Fruit fly (Drosophila melanogaster) whole organism, prepupa: Measurements from ENCODE around the gene Orc5.

ENCODE experiments used
- CG11294 ChIP-seq: fragments of 200-800 bp; sonication (Bioruptor generic); IDR thresholded peaks from 2 replicates; pipeline ENCODE4 v1.3.6; 2022; ENCODE audit warnings: missing biosample characterization, missing genetic modification characterization
- CG11762 ChIP-seq: fragments of 200-800 bp; sonication (Bioruptor generic); optimal IDR thresholded peaks from 3 replicates; lab custom pipeline; 2016; ENCODE audit warnings: missing biosample characterization, missing genetic modification characterization; ENCODE audit not compliant: insufficient read depth
- CG1621 ChIP-seq: fragments of 200-800 bp; sonication (Bioruptor generic); optimal IDR thresholded peaks from 3 replicates; lab custom pipeline; 2018; ENCODE audit warnings: missing biosample characterization, mild to moderate bottlenecking, missing genetic modification characterization
- CG32006 ChIP-seq: fragments of 200-800 bp; sonication (Bioruptor generic); optimal IDR thresholded peaks from 3 replicates; lab custom pipeline; 2017; ENCODE audit warnings: missing biosample characterization, mild to moderate bottlenecking, missing genetic modification characterization
- CG3919 ChIP-seq: fragments of 200-800 bp; sonication (Bioruptor generic); optimal IDR thresholded peaks from 3 replicates; lab custom pipeline; 2016; ENCODE audit warnings: missing biosample characterization, missing genetic modification characterization
- CG4318 ChIP-seq: fragments of 200-800 bp; sonication (Bioruptor generic); optimal IDR thresholded peaks from 3 replicates; lab custom pipeline; 2017; ENCODE audit warnings: missing biosample characterization, mild to moderate bottlenecking, missing genetic modification characterization
- CG6276 ChIP-seq: fragments of 200-800 bp; sonication (Bioruptor generic); optimal IDR thresholded peaks from 2 replicates; lab custom pipeline; 2017; ENCODE audit warnings: missing biosample characterization, mild to moderate bottlenecking, missing genetic modification characterization
- CG6808 ChIP-seq: fragments of 200-800 bp; sonication (Bioruptor generic); optimal IDR thresholded peaks from 3 replicates; lab custom pipeline; 2017; ENCODE audit warnings: missing biosample characterization, missing genetic modification characterization, mild to moderate bottlenecking, moderate library complexity, missing genetic modification reagents
- CG7368 ChIP-seq: fragments of 200-800 bp; sonication (Bioruptor generic); optimal IDR thresholded peaks from 3 replicates; lab custom pipeline; 2016; ENCODE audit warnings: missing biosample characterization, missing genetic modification characterization
- CG8119 ChIP-seq: fragments of 200-800 bp; sonication (Bioruptor generic); IDR thresholded peaks from 3 replicates; pipeline ENCODE4 v1.3.6; 2022; ENCODE audit warnings: missing biosample characterization, missing genetic modification characterization
- CG8319 ChIP-seq: fragments of 200-800 bp; sonication (Bioruptor generic); optimal IDR thresholded peaks from 3 replicates; lab custom pipeline; 2016; ENCODE audit warnings: missing biosample characterization, missing genetic modification characterization
- CG9139 ChIP-seq: fragments of 200-800 bp; sonication (Bioruptor generic); optimal IDR thresholded peaks from 3 replicates; lab custom pipeline; 2017; ENCODE audit warnings: missing biosample characterization, mild to moderate bottlenecking, missing genetic modification characterization
- Eip75B ChIP-seq: fragments of 200-800 bp; sonication (Bioruptor generic); optimal IDR thresholded peaks from 3 replicates; lab custom pipeline; 2016; ENCODE audit warnings: missing biosample characterization, missing genetic modification characterization
- Eip93F ChIP-seq: fragments of 200-800 bp; sonication (Bioruptor generic); optimal IDR thresholded peaks from 2 replicates; lab custom pipeline; 2016; ENCODE audit warnings: missing biosample characterization, mild to moderate bottlenecking, missing genetic modification characterization
- Ets21C ChIP-seq: fragments of 200-800 bp; sonication (Bioruptor generic); optimal IDR thresholded peaks from 3 replicates; lab custom pipeline; 2016; ENCODE audit warnings: missing biosample characterization, missing genetic modification characterization
- Ets96B ChIP-seq: fragments of 200-800 bp; optimal IDR thresholded peaks from 2 replicates; lab custom pipeline; 2019; ENCODE audit warnings: missing biosample characterization, mild to moderate bottlenecking, missing genetic modification characterization, moderate library complexity
- Hr38 ChIP-seq: sonication (Bioruptor generic); optimal IDR thresholded peaks from 2 replicates; lab custom pipeline; 2016; ENCODE audit warnings: missing biosample characterization, missing genetic modification characterization
- Lpt ChIP-seq: fragments of 200-800 bp; sonication (Bioruptor generic); optimal IDR thresholded peaks from 3 replicates; lab custom pipeline; 2016; ENCODE audit warnings: missing biosample characterization, missing genetic modification characterization
- Met ChIP-seq: fragments of 200-800 bp; sonication (Bioruptor generic); optimal IDR thresholded peaks from 3 replicates; lab custom pipeline; 2016; ENCODE audit warnings: missing biosample characterization, missing genetic modification characterization
- OdsH ChIP-seq: fragments of 200-800 bp; sonication (Bioruptor generic); optimal IDR thresholded peaks from 3 replicates; lab custom pipeline; 2016; ENCODE audit warnings: missing biosample characterization, missing genetic modification characterization
- Sox14 ChIP-seq: fragments of 200-800 bp; sonication (Bioruptor generic); optimal IDR thresholded peaks from 3 replicates; lab custom pipeline; 2016; ENCODE audit warnings: missing biosample characterization, missing genetic modification characterization
- Sox15 ChIP-seq: fragments of 200-800 bp; sonication (Bioruptor generic); optimal IDR thresholded peaks from 3 replicates; lab custom pipeline; 2016; ENCODE audit warnings: missing biosample characterization, missing genetic modification characterization
- cyc ChIP-seq: fragments of 200-800 bp; sonication (Bioruptor generic); optimal IDR thresholded peaks from 3 replicates; lab custom pipeline; 2016; ENCODE audit warnings: missing biosample characterization, missing genetic modification characterization
- esn ChIP-seq: fragments of 200-800 bp; sonication (Bioruptor generic); optimal IDR thresholded peaks from 2 replicates; lab custom pipeline; 2016; ENCODE audit warnings: missing biosample characterization, mild to moderate bottlenecking, missing genetic modification characterization, moderate library complexity
- fd59A ChIP-seq: fragments of 200-800 bp; sonication (Bioruptor generic); optimal IDR thresholded peaks from 2 replicates; lab custom pipeline; 2017; ENCODE audit warnings: missing biosample characterization, mild to moderate bottlenecking, missing genetic modification characterization, missing genetic modification reagents
- fd85E ChIP-seq: fragments of 200-800 bp; sonication (Bioruptor generic); optimal IDR thresholded peaks from 3 replicates; lab custom pipeline; 2016; ENCODE audit warnings: missing biosample characterization, missing genetic modification characterization
- lz ChIP-seq: fragments of 200-800 bp; sonication (Bioruptor generic); optimal IDR thresholded peaks from 3 replicates; lab custom pipeline; 2016; ENCODE audit warnings: missing biosample characterization, missing genetic modification characterization
- net ChIP-seq: fragments of 200-800 bp; sonication (Bioruptor generic); optimal IDR thresholded peaks from 3 replicates; lab custom pipeline; 2016; ENCODE audit warnings: missing biosample characterization, missing genetic modification characterization
- spab ChIP-seq: fragments of 200-800 bp; sonication (Bioruptor generic); optimal IDR thresholded peaks from 2 replicates; lab custom pipeline; 2017; ENCODE audit warnings: missing biosample characterization, mild to moderate bottlenecking, missing genetic modification characterization, missing genetic modification reagents
- topi ChIP-seq: fragments of 200-800 bp; sonication (Bioruptor generic); optimal IDR thresholded peaks from 3 replicates; lab custom pipeline; 2016; ENCODE audit warnings: missing biosample characterization, missing genetic modification characterization
- vri ChIP-seq: fragments of 200-800 bp; sonication (Bioruptor generic); optimal IDR thresholded peaks from 3 replicates; lab custom pipeline; 2016; ENCODE audit warnings: missing biosample characterization, mild to moderate bottlenecking, missing genetic modification characterization

Gene Orc5

DNA sequence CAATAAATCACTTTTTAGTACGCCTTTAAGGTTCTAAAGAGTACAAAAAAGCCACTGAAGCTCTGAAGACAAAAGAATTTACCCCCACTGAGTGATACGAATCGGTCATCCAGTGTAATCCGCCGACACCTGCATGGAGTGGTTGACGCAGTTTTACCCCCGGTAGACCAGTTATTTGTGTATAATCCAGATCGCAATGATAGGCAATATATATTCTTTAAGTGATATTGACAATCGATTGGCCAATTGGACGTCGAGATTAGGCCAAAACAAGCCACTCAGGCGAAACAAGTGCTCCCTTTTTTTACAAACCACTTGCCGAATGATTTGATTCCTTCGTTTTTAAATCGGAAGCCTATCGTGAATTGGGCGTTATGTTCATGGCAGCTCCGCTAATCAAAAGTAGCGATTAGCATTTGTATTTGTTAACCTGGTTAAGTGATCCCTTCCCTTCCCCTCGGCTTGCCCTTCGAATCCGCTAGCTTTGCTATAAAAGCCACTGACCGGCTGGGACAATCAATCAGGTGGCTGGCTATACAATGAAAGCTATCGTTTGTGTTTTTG lies 16.7 kb downstream of the Orc5 start, which contains the start of gene CG7916:
Gene CG7916, plus strand, starts transcription at position 514 of the 564 bp plus-strand sequence.
- TF ChIP-seq vri (peak; percentile 33), Hr38 (GFP tag; lab: Kevin White, UChicago) (no peak)
- TF ChIP-seq, all 60 proteins: peak for 1

DNA sequence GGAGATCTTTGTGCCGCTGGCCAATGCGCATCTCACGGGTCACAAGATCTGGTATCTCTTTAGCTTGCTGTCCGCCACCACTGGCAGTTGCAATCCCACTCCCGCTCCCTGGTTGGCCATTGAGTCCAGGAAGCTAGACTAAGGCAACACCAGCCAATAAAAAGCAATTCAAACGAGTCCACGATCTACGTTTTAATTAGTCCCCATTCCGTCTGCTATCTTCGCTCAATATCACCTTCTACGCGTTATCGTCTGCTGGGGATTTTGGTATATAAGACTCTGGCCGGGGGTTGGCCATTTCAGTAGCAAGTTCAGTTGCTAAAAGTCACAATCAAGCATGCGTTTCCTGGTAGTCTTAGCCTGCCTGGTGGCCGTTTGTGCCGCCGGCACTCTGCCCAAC lies 18.0 kb downstream of the Orc5 start, which contains the start of gene CG7953:
Gene CG7953, plus strand, starts transcription at position 301 of the 400 bp plus-strand sequence.
- TF ChIP-seq CG11762 (GFP tag; lab: Kevin White, UChicago): no peak
- TF ChIP-seq CG9139 (GFP tag; lab: Kevin White, UChicago): no peak
- TF ChIP-seq CG6276 (GFP tag; lab: Kevin White, UChicago): no peak
- TF ChIP-seq OdsH (GFP tag; lab: Kevin White, UChicago): no peak
- no peak for TF ChIP-seq Sox15 (GFP tag; lab: Kevin White, UChicago)
- TF ChIP-seq spab (GFP tag; lab: Kevin White, UChicago): no peak
- no peak for TF ChIP-seq CG8119
- TF ChIP-seq Sox14 (GFP tag; lab: Kevin White, UChicago): no peak
- no peak for TF ChIP-seq vri
- TF ChIP-seq Eip75B (GFP tag; lab: Kevin White, UChicago): no peak

DNA sequence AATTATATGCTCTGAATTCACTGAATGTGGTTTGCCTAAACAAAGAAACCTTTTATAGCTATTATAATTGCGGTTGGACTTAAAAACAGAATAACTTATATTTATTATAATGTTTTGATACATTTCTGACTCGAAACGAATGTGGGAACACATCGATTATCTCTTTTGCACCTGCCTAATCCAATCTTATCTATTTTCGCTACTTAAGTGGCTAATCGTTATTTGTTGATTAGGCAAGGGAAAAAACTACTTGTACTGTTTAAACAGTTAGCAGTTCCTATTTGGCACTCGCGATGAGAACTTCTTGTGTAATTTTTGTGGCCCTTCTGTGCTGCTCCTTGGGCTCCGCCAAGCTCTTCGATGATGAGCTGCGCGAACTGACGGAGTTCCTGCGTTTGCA lies 19.5 kb downstream of the Orc5 start, which contains the start of gene CG7968:
Gene CG7968, plus strand, starts transcription at position 276 of the 400 bp plus-strand sequence.
- TF ChIP-seq CG8119 (no peak), Lpt (GFP tag; lab: Kevin White, UChicago) (no peak), CG6276 (GFP tag; lab: Kevin White, UChicago) (no peak), CG32006 (GFP tag; lab: Kevin White, UChicago) (no peak), CG3919 (GFP tag; lab: Kevin White, UChicago) (no peak), spab (GFP tag; lab: Kevin White, UChicago) (no peak), topi (GFP tag; lab: Kevin White, UChicago) (no peak), Eip93F (no peak), esn (GFP tag; lab: Kevin White, UChicago) (no peak), net (no peak), Sox15 (GFP tag; lab: Kevin White, UChicago) (no peak), vri (no peak), Hr38 (GFP tag; lab: Kevin White, UChicago) (no peak), OdsH (GFP tag; lab: Kevin White, UChicago) (no peak), Sox14 (GFP tag; lab: Kevin White, UChicago) (no peak)

DNA sequence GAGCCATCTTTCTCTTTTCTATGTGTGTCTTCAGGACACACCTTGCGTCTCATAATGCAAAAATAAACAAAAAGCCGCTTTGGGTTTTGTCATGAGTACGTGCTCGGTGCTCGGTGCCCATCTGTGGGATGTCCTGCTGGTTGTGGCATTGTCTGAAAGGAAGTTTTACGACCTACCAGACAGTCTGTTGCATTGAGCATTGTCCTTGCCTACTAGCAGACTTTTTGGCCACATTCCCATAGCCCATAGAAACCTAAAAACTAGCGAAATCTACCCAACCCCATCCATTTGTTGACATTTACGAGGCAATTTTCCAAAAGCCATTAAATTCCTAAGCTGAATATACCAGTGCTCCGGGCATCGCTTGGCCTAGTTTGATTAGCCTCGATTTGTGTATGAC lies 21.5 kb downstream of the Orc5 start:
- TF ChIP-seq CG3919 (GFP tag; lab: Kevin White, UChicago) (no peak), esn (GFP tag; lab: Kevin White, UChicago) (no peak), CG8319 (GFP tag; lab: Kevin White, UChicago) (no peak), CG7368 (no peak), Ets21C (GFP tag; lab: Kevin White, UChicago) (no peak), Eip75B (GFP tag; lab: Kevin White, UChicago) (no peak), vri (no peak), CG8119 (no peak), CG6808 (GFP tag; lab: Kevin White, UChicago) (no peak), Ets96B (tag; lab: Kevin White, UChicago) (no peak), cyc (GFP tag; lab: Kevin White, UChicago) (no peak), Hr38 (GFP tag; lab: Kevin White, UChicago) (no peak), lz (no peak), CG4318 (no peak), fd59A (no peak), CG1621 (no peak), Met (GFP tag; lab: Kevin White, UChicago) (no peak)

DNA sequence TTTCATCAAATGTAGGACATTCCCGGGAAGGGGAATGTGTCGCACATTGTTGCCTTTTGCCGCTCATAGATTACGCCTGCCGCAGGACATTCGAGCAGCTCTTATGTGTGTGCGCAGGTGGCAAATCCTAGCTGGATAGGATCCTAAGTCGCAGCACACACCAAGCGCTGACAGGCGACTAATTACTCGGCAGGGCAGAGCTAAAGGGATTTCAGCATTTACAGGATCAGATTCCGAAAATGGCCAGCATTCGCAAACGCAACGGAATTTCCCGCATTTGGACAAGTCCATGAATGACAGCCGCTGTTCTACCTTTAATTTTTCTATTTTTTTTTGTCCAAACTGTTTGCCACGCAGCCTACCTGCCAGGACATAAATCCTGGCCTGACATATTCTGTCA lies 38.0 kb downstream of the Orc5 start:
- TF ChIP-seq Lpt (GFP tag; lab: Kevin White, UChicago) (no peak), fd85E (GFP tag; lab: Kevin White, UChicago) (no peak), CG11294 (GFP tag; lab: Robert Waterston, UW) (no peak)
